Worm (Caenorhabditis elegans) whole organism, L4 larva: Measurements from ENCODE around the gene eef-1G.

Source experiments
- D1046.2 ChIP-seq: fragments of 200-800 bp; sonication (Bioruptor generic); IDR thresholded peaks from 2 replicates; pipeline ENCODE4 v1.3.6; 2022; ENCODE audit warnings: missing genetic modification characterization, missing compliant biosample characterization
- F26F4.8 ChIP-seq: fragments of 200-800 bp; sonication (Bioruptor generic); conservative IDR thresholded peaks from 2 replicates; pipeline ENCODE4 v1.3.6; 2022; ENCODE audit warnings: missing genetic modification characterization, missing compliant biosample characterization
- F49E8.2 ChIP-seq: sonication (generic microtip); optimal IDR thresholded peaks from 2 replicates; lab custom pipeline; 2016; ENCODE audit warnings: missing compliant biosample characterization, mild to moderate bottlenecking, missing genetic modification characterization, borderline replicate concordance
- T20F7.1 ChIP-seq: fragments of 200-800 bp; sonication (Bioruptor generic); optimal IDR thresholded peaks from 2 replicates; lab custom pipeline; 2018; ENCODE audit warnings: mild to moderate bottlenecking, missing genetic modification characterization, missing compliant biosample characterization
- T26A8.4 ChIP-seq: fragments of 200-800 bp; sonication (Bioruptor generic); IDR thresholded peaks from 2 replicates; pipeline ENCODE4 v1.3.6; 2022; ENCODE audit warnings: missing genetic modification characterization, missing compliant biosample characterization
- Y105C5A.15 ChIP-seq: fragments of 200-800 bp; sonication (Bioruptor generic); IDR thresholded peaks from 2 replicates; pipeline ENCODE4 v1.3.6; 2022; ENCODE audit warnings: missing genetic modification characterization, missing compliant biosample characterization
- Y48G9A.11 ChIP-seq: fragments of 200-800 bp; sonication (Bioruptor generic); IDR thresholded peaks from 2 replicates; pipeline ENCODE4 v1.3.6; 2022; ENCODE audit warnings: missing genetic modification reagents, missing genetic modification characterization, missing compliant biosample characterization
- Y5F2A.4 ChIP-seq: fragments of 200-800 bp; sonication (Bioruptor generic); optimal IDR thresholded peaks from 2 replicates; lab custom pipeline; 2018; ENCODE audit warnings: mild to moderate bottlenecking, missing genetic modification characterization, missing compliant biosample characterization
- ZK337.2 ChIP-seq: fragments of 200-800 bp; sonication (Bioruptor generic); IDR thresholded peaks from 2 replicates; pipeline ENCODE4 v1.3.6; 2022; ENCODE audit warnings: missing genetic modification reagents, missing genetic modification characterization, missing compliant biosample characterization
- aly-2 ChIP-seq: sonication (generic microtip); optimal IDR thresholded peaks from 2 replicates; lab custom pipeline; 2018; ENCODE audit warnings: missing biosample characterization, missing genetic modification characterization
- attf-4 ChIP-seq: sonication (generic microtip); optimal IDR thresholded peaks from 3 replicates; lab custom pipeline; 2017; ENCODE audit warnings: missing biosample characterization, missing genetic modification characterization
- ceh-28 ChIP-seq: fragments of 150-350 bp; optimal IDR thresholded peaks from 2 replicates; lab custom pipeline; 2014; ENCODE audit warnings: missing biosample characterization, missing genetic modification reagents, missing genetic modification characterization
- ceh-62 ChIP-seq: sonication (generic microtip); optimal IDR thresholded peaks from 2 replicates; lab custom pipeline; 2017; ENCODE audit warnings: missing biosample characterization, missing genetic modification characterization
- ceh-82 ChIP-seq: sonication (generic microtip); optimal IDR thresholded peaks from 2 replicates; lab custom pipeline; 2017; ENCODE audit warnings: missing biosample characterization, missing genetic modification characterization
- ces-1 ChIP-seq: fragments of 150-350 bp; sonication (generic microtip); optimal IDR thresholded peaks from 4 replicates; lab custom pipeline; 2014; ENCODE audit warnings: missing biosample characterization, missing genetic modification reagents, missing genetic modification characterization
- daf-19 ChIP-seq: fragments of 200-800 bp; sonication (Bioruptor generic); conservative IDR thresholded peaks from 2 replicates; pipeline ENCODE4 v1.3.6; 2022; ENCODE audit warnings: missing genetic modification characterization, missing compliant biosample characterization
- dve-1 ChIP-seq: sonication (generic microtip); optimal IDR thresholded peaks from 2 replicates; lab custom pipeline; 2017; ENCODE audit warnings: antibody characterized with exemption, mild to moderate bottlenecking, missing genetic modification characterization, missing compliant biosample characterization; ENCODE audit not compliant: insufficient read depth
- egl-43 ChIP-seq: fragments of 200-800 bp; sonication (Bioruptor generic); IDR thresholded peaks from 2 replicates; pipeline ENCODE4 v1.3.6; 2022; ENCODE audit warnings: missing genetic modification reagents, missing genetic modification characterization, missing compliant biosample characterization
- fkh-10 ChIP-seq: fragments of 150-350 bp; optimal IDR thresholded peaks from 2 replicates; lab custom pipeline; 2014; ENCODE audit warnings: missing biosample characterization, missing genetic modification reagents, missing genetic modification characterization
- hif-1 ChIP-seq, 2 experiments: sonication (generic microtip); optimal IDR thresholded peaks; 2 replicates each; lab custom pipeline; 2016 to 2017; ENCODE audit warnings: missing compliant biosample characterization in 2 of 2, missing genetic modification characterization in 2 of 2, missing genetic modification reagents in 2 of 2, missing genotype in 2 of 2, mild to moderate bottlenecking in 1 of 2
- hlh-30 ChIP-seq: sonication (generic microtip); optimal IDR thresholded peaks from 2 replicates; lab custom pipeline; 2017; ENCODE audit warnings: antibody characterized with exemption, mild to moderate bottlenecking, missing genetic modification characterization, missing compliant biosample characterization; ENCODE audit not compliant: insufficient read depth
- hmg-1.1 ChIP-seq: fragments of 200-800 bp; sonication (Bioruptor generic); IDR thresholded peaks from 2 replicates; pipeline ENCODE4 v1.3.6; 2022; ENCODE audit warnings: missing genetic modification reagents, missing genetic modification characterization, missing compliant biosample characterization
- jun-1 ChIP-seq: fragments of 150-350 bp; optimal IDR thresholded peaks from 2 replicates; lab custom pipeline; 2014; ENCODE audit warnings: missing biosample characterization, missing genetic modification reagents, missing genetic modification characterization
- lim-7 ChIP-seq: fragments of 200-800 bp; sonication (Bioruptor generic); IDR thresholded peaks from 2 replicates; pipeline ENCODE4 v1.3.6; 2022; ENCODE audit warnings: missing genetic modification characterization, missing compliant biosample characterization
- lin-1 ChIP-seq: fragments of 200-800 bp; sonication (Bioruptor generic); IDR thresholded peaks from 2 replicates; pipeline ENCODE4 v1.3.6; 2022; ENCODE audit warnings: missing genetic modification reagents, missing genetic modification characterization, missing compliant biosample characterization
- lin-13 ChIP-seq: fragments of 150-350 bp; optimal IDR thresholded peaks from 2 replicates; lab custom pipeline; 2014; ENCODE audit warnings: missing biosample characterization, missing genetic modification reagents, missing genetic modification characterization
- mdt-29 ChIP-seq: fragments of 200-800 bp; sonication (Bioruptor generic); IDR thresholded peaks from 2 replicates; pipeline ENCODE4 v1.3.6; 2022; ENCODE audit warnings: missing genetic modification reagents, missing genetic modification characterization, missing compliant biosample characterization
- mxl-3 ChIP-seq: fragments of 200-800 bp; sonication (Bioruptor generic); optimal IDR thresholded peaks from 2 replicates; lab custom pipeline; 2018; ENCODE audit warnings: mild to moderate bottlenecking, missing genetic modification characterization, missing compliant biosample characterization
- nhr-102 ChIP-seq: sonication (generic microtip); optimal IDR thresholded peaks from 2 replicates; lab custom pipeline; 2016; ENCODE audit warnings: mild to moderate bottlenecking, missing genetic modification characterization, moderate library complexity, missing compliant biosample characterization
- nhr-11 ChIP-seq: fragments of 150-350 bp; optimal IDR thresholded peaks from 2 replicates; lab custom pipeline; 2014; ENCODE audit warnings: missing biosample characterization, missing genetic modification characterization
- nhr-111 ChIP-seq: fragments of 200-800 bp; sonication (Bioruptor generic); optimal IDR thresholded peaks from 2 replicates; lab custom pipeline; 2018; ENCODE audit warnings: mild to moderate bottlenecking, missing genetic modification characterization, missing compliant biosample characterization
- nhr-237 ChIP-seq: sonication (generic microtip); optimal IDR thresholded peaks from 2 replicates; lab custom pipeline; 2017; ENCODE audit warnings: missing biosample characterization, missing genetic modification characterization
- nhr-6 ChIP-seq: fragments of 150-350 bp; optimal IDR thresholded peaks from 2 replicates; lab custom pipeline; 2014; ENCODE audit warnings: missing biosample characterization, missing genetic modification characterization
- nhr-76 ChIP-seq: fragments of 150-350 bp; optimal IDR thresholded peaks from 2 replicates; lab custom pipeline; 2014; ENCODE audit warnings: missing biosample characterization, missing genetic modification characterization
- nhr-77 ChIP-seq: fragments of 150-350 bp; optimal IDR thresholded peaks from 2 replicates; lab custom pipeline; 2014; ENCODE audit warnings: missing biosample characterization, missing genetic modification characterization
- php-3 ChIP-seq: fragments of 200-800 bp; sonication (Bioruptor generic); IDR thresholded peaks from 2 replicates; pipeline ENCODE4 v1.3.6; 2022; ENCODE audit warnings: missing genetic modification reagents, missing genetic modification characterization, missing compliant biosample characterization
- rbr-2 ChIP-seq: sonication (generic microtip); optimal IDR thresholded peaks from 2 replicates; lab custom pipeline; 2016; ENCODE audit warnings: missing genotype, missing genetic modification characterization, missing compliant biosample characterization
- sdz-12 ChIP-seq: fragments of 200-800 bp; sonication (Bioruptor generic); optimal IDR thresholded peaks from 2 replicates; lab custom pipeline; 2018; ENCODE audit warnings: mild to moderate bottlenecking, missing genetic modification characterization, missing compliant biosample characterization
- snpc-1.2 ChIP-seq: fragments of 200-800 bp; sonication (Bioruptor generic); IDR thresholded peaks from 2 replicates; pipeline ENCODE4 v1.3.6; 2022; ENCODE audit warnings: missing genetic modification reagents, missing genetic modification characterization, missing compliant biosample characterization
- spr-1 ChIP-seq: sonication (generic microtip); optimal IDR thresholded peaks from 2 replicates; lab custom pipeline; 2016; ENCODE audit warnings: mild to moderate bottlenecking, missing genetic modification characterization, missing compliant biosample characterization
- spr-3 ChIP-seq: fragments of 200-800 bp; sonication (Bioruptor generic); optimal IDR thresholded peaks from 2 replicates; lab custom pipeline; 2018; ENCODE audit warnings: mild to moderate bottlenecking, missing genetic modification characterization, missing compliant biosample characterization
- tag-97 ChIP-seq: fragments of 200-800 bp; sonication (Bioruptor generic); IDR thresholded peaks from 2 replicates; pipeline ENCODE4 v1.3.6; 2022; ENCODE audit warnings: missing genetic modification characterization, missing compliant biosample characterization
- unc-62 ChIP-seq, 3 experiments: fragments of 150-350 bp in 1 of 3; sonication (generic microtip); optimal IDR thresholded peaks in 2 of 3; peaks in 1 of 3; 1 replicate in 1 of 3; 2 replicates in 2 of 3; lab custom pipeline; 2014 to 2017; ENCODE audit warnings: missing biosample characterization in 3 of 3, missing genetic modification characterization in 3 of 3, missing genetic modification reagents in 3 of 3, missing genotype in 1 of 3
- zfp-2 ChIP-seq: sonication (generic microtip); optimal IDR thresholded peaks from 2 replicates; lab custom pipeline; 2016; ENCODE audit warnings: mild to moderate bottlenecking, missing genetic modification characterization, missing compliant biosample characterization
- zfp-3 ChIP-seq: fragments of 200-800 bp; sonication (Bioruptor generic); conservative IDR thresholded peaks from 2 replicates; pipeline ENCODE4 v1.3.6; 2022; ENCODE audit warnings: missing genetic modification reagents, missing genetic modification characterization, missing compliant biosample characterization

The eef-1G gene

ce11 chrV:10975091-10975490 lies 9.6 kb downstream of the eef-1G start:
- TF ChIP-seq tag-97 (GFP tag; lab: Robert Waterston, UW) (no peak), T26A8.4 (no peak), unc-62 (GFP tag; optimal IDR thresholded peaks at IDR 0.05 in 1 of 2; lab: Kevin White, UChicago) (peak in 1 of 2 experiments; percentile 91), unc-62 (tag; optimal IDR thresholded peaks at IDR 0.05; lab: Kevin White, UChicago) (no peak)

- no peak for TF ChIP-seq nhr-77 (tag; lab: Kevin White, UChicago)
- no peak for TF ChIP-seq Y48G9A.11
- no peak for TF ChIP-seq rbr-2 (tag; lab: Kevin White, UChicago)
- TF ChIP-seq ceh-62 (tag; lab: Kevin White, UChicago), result no peak
- TF ChIP-seq zfp-2, result no peak
- no peak for TF ChIP-seq T26A8.4
- no peak for TF ChIP-seq lim-7 (GFP tag; lab: Robert Waterston, UW)
- no peak for TF ChIP-seq ces-1 (GFP tag; lab: Kevin White, UChicago)
- TF ChIP-seq nhr-102, result no peak
- TF ChIP-seq spr-1 (tag; lab: Kevin White, UChicago), result no peak
- no peak for TF ChIP-seq dve-1 (tag; lab: Kevin White, UChicago)
- no peak for TF ChIP-seq lin-1 (GFP tag; lab: Robert Waterston, UW)
- TF ChIP-seq snpc-1.2 (GFP tag; lab: Robert Waterston, UW), result no peak
- TF ChIP-seq mxl-3 (GFP tag; lab: Kevin White, UChicago), result no peak
- TF ChIP-seq, all 104 proteins: peak for 0
Measured at ce11 chrV:10981113-10981512, 15.6 kb downstream of the eef-1G start, which contains the start of gene fig-1. fig-1 (minus strand) TSS chrV:10981213.

ce11 chrV:10991789-10992188 lies 26.3 kb downstream of the eef-1G start, which contains the start of gene frpr-9:
frpr-9 (plus strand) TSS chrV:10992089.
- no peak for TF ChIP-seq ceh-82
- no peak for TF ChIP-seq php-3
- no peak for TF ChIP-seq attf-4 (tag; lab: Kevin White, UChicago)
- no peak for TF ChIP-seq F26F4.8
- TF ChIP-seq nhr-237, result no peak
- TF ChIP-seq Y5F2A.4, result no peak
- no peak for TF ChIP-seq nhr-77 (tag; lab: Kevin White, UChicago)
- TF ChIP-seq unc-62 (GFP tag; optimal IDR thresholded peaks at IDR 0.05 in 1 of 2; lab: Kevin White, UChicago), result no peak
- TF ChIP-seq unc-62 (tag; optimal IDR thresholded peaks at IDR 0.05; lab: Kevin White, UChicago), result no peak

- TF ChIP-seq nhr-6 (no peak), F49E8.2 (tag; lab: Kevin White, UChicago) (no peak), ZK337.2 (GFP tag; lab: Robert Waterston, UW) (no peak), hmg-1.1 (GFP tag; lab: Robert Waterston, UW) (no peak), sdz-12 (GFP tag; lab: Kevin White, UChicago) (no peak), Y105C5A.15 (GFP tag; lab: Robert Waterston, UW) (no peak), lim-7 (GFP tag; lab: Robert Waterston, UW) (no peak), zfp-3 (no peak), T26A8.4 (no peak)
Measured at ce11 chrV:10998797-10999196, 33.3 kb downstream of the eef-1G start, which contains the start of gene F53B7.7. F53B7.7 (plus strand) TSS chrV:10999097.

- TF ChIP-seq fkh-10 (GFP tag; lab: Kevin White, UChicago) (no peak), hlh-30 (peak; percentile 54), jun-1 (tag; lab: Kevin White, UChicago) (no peak), hif-1 (tag; optimal IDR thresholded peaks at IDR 0.05; lab: Kevin White, UChicago) (no peak), nhr-76 (tag; lab: Kevin White, UChicago) (no peak), daf-19 (GFP tag; lab: Robert Waterston, UW) (no peak), egl-43 (GFP tag; lab: Robert Waterston, UW) (no peak), mdt-29 (no peak), spr-3 (GFP tag; lab: Kevin White, UChicago) (no peak), zfp-3 (no peak), T20F7.1 (GFP tag; lab: Kevin White, UChicago) (peak; percentile 96), D1046.2 (no peak), nhr-111 (GFP tag; lab: Kevin White, UChicago) (no peak), F49E8.2 (tag; lab: Kevin White, UChicago) (no peak), ceh-28 (tag; lab: Kevin White, UChicago) (no peak), aly-2 (no peak), nhr-11 (tag; lab: Kevin White, UChicago) (no peak), lin-1 (GFP tag; lab: Robert Waterston, UW) (no peak), lin-13 (no peak)
Measured at ce11 chrV:11000650-11001049, 35.1 kb downstream of the eef-1G start, which contains the start of gene isy-1. isy-1 (minus strand) TSS chrV:11000699.
